Worm (Caenorhabditis elegans) whole organism, L3 larva: ENCODE measurements around the gene C27D6.15.

Experiments
- ama-1 ChIP-seq: fragments of 150-350 bp; optimal IDR thresholded peaks from 2 replicates; lab custom pipeline; 2018
- ceh-82 ChIP-seq: fragments of 150-350 bp; optimal IDR thresholded peaks from 2 replicates; lab custom pipeline; 2014; ENCODE audit warnings: missing biosample characterization, missing genetic modification characterization
- lin-39 ChIP-seq: fragments of 150-350 bp; optimal IDR thresholded peaks from 2 replicates; lab custom pipeline; 2018; ENCODE audit warnings: missing biosample characterization, missing genetic modification reagents, missing genetic modification characterization
- nhr-11 ChIP-seq: fragments of 150-350 bp; optimal IDR thresholded peaks from 2 replicates; lab custom pipeline; 2014; ENCODE audit warnings: missing biosample characterization, missing genetic modification characterization
- nhr-23 ChIP-seq: fragments of 150-350 bp; optimal IDR thresholded peaks from 2 replicates; lab custom pipeline; 2014; ENCODE audit warnings: missing biosample characterization, missing genetic modification reagents, missing genetic modification characterization
- nhr-237 ChIP-seq: fragments of 150-350 bp; optimal IDR thresholded peaks from 2 replicates; lab custom pipeline; 2014; ENCODE audit warnings: missing biosample characterization, missing genetic modification characterization
- tbx-2 ChIP-seq: sonication (generic microtip); optimal IDR thresholded peaks from 2 replicates; lab custom pipeline; 2016; ENCODE audit warnings: mild to moderate bottlenecking, missing genetic modification characterization, missing compliant biosample characterization

DNA sequence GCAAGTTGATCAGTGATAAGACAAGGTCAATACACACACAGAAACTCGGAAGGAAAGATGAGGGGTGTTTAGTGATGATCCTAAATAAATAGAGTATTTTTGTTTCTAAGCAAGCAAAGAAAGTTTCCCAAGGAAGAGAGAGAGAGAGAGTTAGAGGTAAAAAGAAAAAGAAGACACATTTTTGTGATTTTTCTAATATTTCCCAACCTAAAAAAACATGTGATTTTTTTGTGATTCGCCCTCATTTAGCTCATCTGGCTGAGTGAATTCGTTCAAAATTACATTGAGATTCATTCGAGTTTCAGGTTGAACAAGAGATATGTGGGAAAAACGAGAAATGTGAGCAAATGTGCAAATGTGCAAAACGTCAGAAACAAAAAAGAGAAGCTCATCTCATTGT lies 20.9 kb upstream of the C27D6.15 start, which contains the start of gene srb-16:
- TF ChIP-seq ama-1 (lab: Kevin White, UChicago) (no peak), tbx-2 (tag; lab: Kevin White, UChicago) (no peak), ceh-82 (tag; lab: Kevin White, UChicago) (no peak), nhr-237 (no peak), nhr-23 (tag; lab: Kevin White, UChicago) (no peak), lin-39 (tag; lab: Kevin White, UChicago) (no peak), nhr-11 (no peak)
